Worm (Caenorhabditis elegans): ENCODE measurements around the gene srw-6.

DNA sequence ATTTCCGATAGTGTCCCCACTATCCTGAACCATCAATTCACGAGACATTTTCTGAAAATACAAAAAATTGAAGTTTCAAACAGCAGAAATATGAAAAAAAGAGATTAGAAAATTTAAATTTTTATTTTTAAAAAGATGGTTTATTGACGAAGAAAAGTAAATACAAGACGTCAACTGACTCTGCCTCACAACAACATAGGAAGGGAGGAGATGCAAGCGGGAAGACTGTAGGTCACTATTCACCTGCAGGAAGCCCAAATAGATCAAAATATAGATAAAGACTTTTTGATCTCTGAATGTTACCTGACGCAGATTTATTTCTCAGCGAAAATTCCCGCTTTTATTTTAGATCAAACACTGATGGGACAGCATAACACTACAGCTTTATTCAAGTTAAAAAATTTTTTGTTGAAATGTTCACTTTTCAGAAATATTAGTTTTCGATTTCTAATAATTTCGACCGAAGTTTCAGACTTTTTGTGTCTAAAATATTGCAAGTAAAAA, 32.3 kb upstream of the srw-6 start, which contains the start of gene cysl-3:
- TF ChIP-seq unc-62 (GFP tag; optimal IDR thresholded peaks at IDR 0.05): no peak
- TF ChIP-seq lin-15B (tag; optimal IDR thresholded peaks at IDR 0.05): no peak
- no peak for TF ChIP-seq ama-1 (optimal IDR thresholded peaks at IDR 0.05)
- TF ChIP-seq jun-1 (tag; optimal IDR thresholded peaks at IDR 0.05): no peak
- no peak for TF ChIP-seq tbx-2 (tag; optimal IDR thresholded peaks at IDR 0.05)
